Fruit fly (Drosophila melanogaster) whole organism: ENCODE results near the gene Gal.

ENCODE experiments used
- CG8478 ChIP-seq: fragments of >200 bp; optimal IDR thresholded peaks from 2 replicates; lab custom pipeline; 2018; ENCODE audit warnings: inconsistent platforms
- Dll ChIP-seq: fragments of >200 bp; optimal IDR thresholded peaks from 2 replicates; lab custom pipeline; 2017
- EcR ChIP-seq, 2 experiments: fragments of >200 bp; optimal IDR thresholded peaks; 2 replicates each; lab custom pipeline; 2017; ENCODE audit warnings: missing biosample characterization in 2 of 2, missing genetic modification characterization in 2 of 2, missing genetic modification reagents in 2 of 2
- pan ChIP-seq: fragments of >200 bp; optimal IDR thresholded peaks from 2 replicates; lab custom pipeline; 2017
- psq ChIP-seq: fragments of >200 bp; optimal IDR thresholded peaks from 2 replicates; lab custom pipeline; 2017
- usp ChIP-seq: fragments of >200 bp; optimal IDR thresholded peaks from 2 replicates; lab custom pipeline; 2017; ENCODE audit warnings: missing biosample characterization, missing genetic modification characterization, mixed read lengths

DNA sequence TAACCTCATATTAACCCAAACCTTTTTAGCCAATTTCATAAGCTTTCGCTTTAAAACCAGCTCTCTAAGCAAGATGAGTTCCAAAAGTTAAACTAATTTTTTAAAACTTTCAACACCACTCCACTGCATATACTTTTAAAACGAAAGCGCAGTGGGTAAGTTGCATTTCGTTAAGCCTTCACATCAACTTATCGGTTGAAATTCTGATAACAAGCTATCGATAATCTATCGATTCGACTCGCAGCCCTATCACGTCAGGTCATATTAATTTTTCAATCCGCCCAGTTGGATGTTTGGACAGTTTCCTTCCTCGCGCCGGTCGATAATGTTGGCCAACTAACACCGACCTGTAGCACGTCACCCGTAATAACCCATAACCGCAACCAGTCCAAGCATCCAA, 20.5 kb downstream of the Gal start, which contains the start of gene ifc:
- no peak for TF ChIP-seq EcR (GFP tag; optimal IDR thresholded peaks at IDR 0.05; lab: Kevin White, UChicago)
- no peak for TF ChIP-seq pan (lab: Kevin White, UChicago)
- TF ChIP-seq psq = no peak
- TF ChIP-seq Dll (lab: Kevin White, UChicago) = no peak
- no peak for TF ChIP-seq usp
- no peak for TF ChIP-seq CG8478 (lab: Kevin White, UChicago)
